Worm (Caenorhabditis elegans): ENCODE measurements around the gene Y62H9A.12.

- TF ChIP-seq him-1 (tag; optimal IDR thresholded peaks at IDR 0.05) (no peak), W03F9.2 (tag; optimal IDR thresholded peaks at IDR 0.05) (no peak), dao-5 (tag; optimal IDR thresholded peaks at IDR 0.05) (no peak)
Measured at ce11 chrX:11882800-11883199, 31.1 kb upstream of the Y62H9A.12 start, which contains the start of the genes Y62H9A.5 and ule-5.
